Worm (Caenorhabditis elegans) whole organism, young adult: Measurements from ENCODE around the gene msp-38.

Source experiments
- B0261.1 ChIP-seq: sonication (generic microtip); optimal IDR thresholded peaks from 2 replicates; lab custom pipeline; 2016; ENCODE audit warnings: mild to moderate bottlenecking, missing genetic modification characterization, moderate library complexity, missing compliant biosample characterization
- ZK185.1 ChIP-seq: sonication (generic microtip); optimal IDR thresholded peaks from 2 replicates; lab custom pipeline; 2016; ENCODE audit warnings: mild to moderate bottlenecking, missing genetic modification characterization, missing compliant biosample characterization; ENCODE audit not compliant: poor library complexity, severe bottlenecking
- ama-1 ChIP-seq, 3 experiments: fragments of 150-350 bp in 1 of 3; sonication (generic microtip) in 2 of 3; optimal IDR thresholded peaks; 2 replicates each; lab custom pipeline; 2014 to 2018; ENCODE audit warnings: missing biosample characterization in 2 of 3, missing genetic modification characterization in 2 of 3, missing genetic modification reagents in 2 of 3
- bed-2 ChIP-seq: fragments of 200-800 bp; sonication (Bioruptor generic); IDR thresholded peaks from 2 replicates; pipeline ENCODE4 v1.3.6; 2022; ENCODE audit warnings: missing genetic modification reagents, missing genetic modification characterization, missing compliant biosample characterization
- chd-7 ChIP-seq: sonication (generic microtip); optimal IDR thresholded peaks from 2 replicates; lab custom pipeline; 2016; ENCODE audit warnings: mild to moderate bottlenecking, missing genetic modification characterization, moderate library complexity, missing compliant biosample characterization
- egrh-3 ChIP-seq: fragments of 200-800 bp; sonication (Bioruptor generic); IDR thresholded peaks from 2 replicates; pipeline ENCODE4 v1.3.6; 2022; ENCODE audit warnings: missing genetic modification reagents, missing genetic modification characterization, missing compliant biosample characterization
- fkh-3 ChIP-seq: sonication (generic microtip); optimal IDR thresholded peaks from 2 replicates; lab custom pipeline; 2016; ENCODE audit warnings: mild to moderate bottlenecking, missing genetic modification characterization, missing compliant biosample characterization
- lin-54 ChIP-seq: fragments of 200-800 bp; sonication (Bioruptor generic); optimal IDR thresholded peaks from 2 replicates; lab custom pipeline; 2018; ENCODE audit warnings: mild to moderate bottlenecking, missing genetic modification characterization, missing compliant biosample characterization
- mxl-1 ChIP-seq: sonication (generic microtip); optimal IDR thresholded peaks from 2 replicates; lab custom pipeline; 2016; ENCODE audit warnings: missing genetic modification characterization, missing compliant biosample characterization

- TF ChIP-seq egrh-3 (GFP tag; lab: Robert Waterston, UW): no peak
- TF ChIP-seq chd-7 (tag; lab: Kevin White, UChicago): no peak
- TF ChIP-seq bed-2 (GFP tag; lab: Robert Waterston, UW): no peak
- TF ChIP-seq mxl-1 (tag; lab: Kevin White, UChicago): no peak
- no peak for TF ChIP-seq ZK185.1 (tag; lab: Kevin White, UChicago)
- no peak for TF ChIP-seq fkh-3
- no peak for TF ChIP-seq B0261.1
- TF ChIP-seq lin-54: no peak
- no peak for TF ChIP-seq ama-1 (optimal IDR thresholded peaks at IDR 0.05; lab: Kevin White, UChicago)
- no peak for TF ChIP-seq ama-1 (GFP tag; optimal IDR thresholded peaks at IDR 0.05; lab: Kevin White, UChicago)
Measured at ce11 chrIV:10170808-10171207, 27.3 kb upstream of the msp-38 start.
